Worm (Caenorhabditis elegans) whole organism, L1 larva: ENCODE data around the gene cutl-29.

Experiments
- C04F5.9 ChIP-seq: sonication (generic microtip); optimal IDR thresholded peaks from 2 replicates; lab custom pipeline; 2016; ENCODE audit warnings: missing genetic modification characterization, missing compliant biosample characterization
- C16A3.4 ChIP-seq: fragments of 150-350 bp; optimal IDR thresholded peaks from 2 replicates; lab custom pipeline; 2014; ENCODE audit warnings: missing biosample characterization, missing genetic modification characterization
- F16B12.6 ChIP-seq: fragments of 150-350 bp; optimal IDR thresholded peaks from 2 replicates; lab custom pipeline; 2014; ENCODE audit warnings: missing biosample characterization, missing genetic modification characterization
- aha-1 ChIP-seq: fragments of 150-350 bp; optimal IDR thresholded peaks from 2 replicates; lab custom pipeline; 2014; ENCODE audit warnings: missing biosample characterization, missing genetic modification characterization
- alr-1 ChIP-seq: fragments of 200-800 bp; sonication (Bioruptor generic); optimal IDR thresholded peaks from 2 replicates; lab custom pipeline; 2018; ENCODE audit warnings: borderline replicate concordance, mild to moderate bottlenecking, missing genetic modification characterization, missing compliant biosample characterization
- aly-2 ChIP-seq: fragments of 150-350 bp; optimal IDR thresholded peaks from 2 replicates; lab custom pipeline; 2014; ENCODE audit warnings: missing biosample characterization, missing genetic modification characterization
- ceh-8 ChIP-seq: fragments of 200-800 bp; sonication (Bioruptor generic); optimal IDR thresholded peaks from 2 replicates; lab custom pipeline; 2018; ENCODE audit warnings: mild to moderate bottlenecking, missing genetic modification characterization, moderate library complexity, missing compliant biosample characterization
- ceh-82 ChIP-seq, 3 experiments: fragments of 150-350 bp in 1 of 3; sonication (generic microtip) in 2 of 3; optimal IDR thresholded peaks; 2 replicates each; lab custom pipeline; 2014 to 2017; ENCODE audit warnings: missing biosample characterization in 3 of 3, missing genetic modification characterization in 3 of 3
- ceh-88 ChIP-seq: fragments of 200-800 bp; sonication (Bioruptor generic); IDR thresholded peaks from 2 replicates; pipeline ENCODE4 v1.3.6; 2022; ENCODE audit warnings: missing genetic modification characterization, missing compliant biosample characterization
- ceh-90 ChIP-seq: sonication (generic microtip); optimal IDR thresholded peaks from 2 replicates; lab custom pipeline; 2016; ENCODE audit warnings: missing genetic modification characterization, missing compliant biosample characterization
- dsc-1 ChIP-seq: sonication (generic microtip); optimal IDR thresholded peaks from 2 replicates; lab custom pipeline; 2016; ENCODE audit warnings: mild to moderate bottlenecking, missing genetic modification characterization, missing compliant biosample characterization
- efl-3 ChIP-seq: fragments of 200-800 bp; sonication (Bioruptor generic); optimal IDR thresholded peaks from 2 replicates; lab custom pipeline; 2018; ENCODE audit warnings: mild to moderate bottlenecking, missing genetic modification characterization, missing compliant biosample characterization
- egl-27 ChIP-seq, 2 experiments: fragments of 150-350 bp in 1 of 2; sonication (generic microtip); optimal IDR thresholded peaks; 3 replicates each; lab custom pipeline; 2017 to 2018; ENCODE audit warnings: missing biosample characterization in 2 of 2, missing genetic modification characterization in 2 of 2, missing genetic modification reagents in 2 of 2
- elt-2 ChIP-seq: sonication (generic microtip); optimal IDR thresholded peaks from 2 replicates; lab custom pipeline; 2016; ENCODE audit warnings: missing genetic modification characterization, mild to moderate bottlenecking, inconsistent platforms, missing compliant biosample characterization, missing genetic modification reagents
- elt-3 ChIP-seq, 6 experiments: fragments of 150-350 bp in 1 of 6; sonication (generic microtip); optimal IDR thresholded peaks; 2 replicates each; lab custom pipeline; 2017 to 2018; ENCODE audit warnings: missing biosample characterization in 6 of 6, missing genetic modification characterization in 6 of 6, inconsistent platforms in 1 of 6
- ets-5 ChIP-seq: fragments of 200-800 bp; sonication (Bioruptor generic); IDR thresholded peaks from 2 replicates; pipeline ENCODE4 v1.3.6; 2022; ENCODE audit warnings: missing genetic modification characterization, missing compliant biosample characterization
- fkh-10 ChIP-seq: sonication (generic microtip); optimal IDR thresholded peaks from 2 replicates; lab custom pipeline; 2017; ENCODE audit warnings: missing biosample characterization, missing genetic modification reagents, missing genetic modification characterization
- fkh-8 ChIP-seq: sonication (generic microtip); optimal IDR thresholded peaks from 2 replicates; lab custom pipeline; 2016; ENCODE audit warnings: mild to moderate bottlenecking, missing genetic modification characterization, missing compliant biosample characterization
- fos-1 ChIP-seq: fragments of 150-350 bp; optimal IDR thresholded peaks from 2 replicates; lab custom pipeline; 2014; ENCODE audit warnings: missing biosample characterization, missing genetic modification characterization
- grh-1 ChIP-seq: fragments of 200-800 bp; sonication (Bioruptor generic); IDR thresholded peaks from 2 replicates; pipeline ENCODE4 v1.3.6; 2022; ENCODE audit warnings: missing genetic modification reagents, missing genetic modification characterization, missing compliant biosample characterization
- hpl-2 ChIP-seq: fragments of 150-350 bp; optimal IDR thresholded peaks from 2 replicates; lab custom pipeline; 2014; ENCODE audit warnings: missing biosample characterization, missing genetic modification reagents, missing genetic modification characterization
- irx-1 ChIP-seq: sonication (generic microtip); optimal IDR thresholded peaks from 2 replicates; lab custom pipeline; 2016; ENCODE audit warnings: missing genetic modification characterization, missing compliant biosample characterization
- isw-1 ChIP-seq: fragments of 200-800 bp; sonication (Bioruptor generic); IDR thresholded peaks from 2 replicates; pipeline ENCODE4 v1.3.6; 2022; ENCODE audit warnings: missing genetic modification characterization, missing compliant biosample characterization
- jun-1 ChIP-seq: fragments of 150-350 bp; optimal IDR thresholded peaks from 2 replicates; lab custom pipeline; 2014; ENCODE audit warnings: missing biosample characterization, missing genetic modification reagents, missing genetic modification characterization
- lin-13 ChIP-seq: fragments of 150-350 bp; optimal IDR thresholded peaks from 2 replicates; lab custom pipeline; 2014; ENCODE audit warnings: missing biosample characterization, missing genetic modification reagents, missing genetic modification characterization
- lin-15B ChIP-seq: fragments of 150-350 bp; sonication (generic microtip); optimal IDR thresholded peaks from 3 replicates; lab custom pipeline; 2014; ENCODE audit warnings: missing biosample characterization, missing genetic modification characterization
- lin-39 ChIP-seq: fragments of 150-350 bp; optimal IDR thresholded peaks from 2 replicates; lab custom pipeline; 2014; ENCODE audit warnings: missing biosample characterization, missing genetic modification reagents, missing genetic modification characterization
- lsy-2 ChIP-seq, 2 experiments: fragments of 150-350 bp; optimal IDR thresholded peaks; 2 replicates each; lab custom pipeline; 2014; ENCODE audit warnings: missing biosample characterization in 2 of 2, missing genetic modification characterization in 2 of 2
- mdl-1 ChIP-seq, 2 experiments: fragments of 150-350 bp; optimal IDR thresholded peaks; 2 replicates each; lab custom pipeline; 2014 to 2017; ENCODE audit warnings: missing biosample characterization in 2 of 2, missing genetic modification characterization in 2 of 2, inconsistent platforms in 1 of 2
- mef-2 ChIP-seq: fragments of 150-350 bp; optimal IDR thresholded peaks from 2 replicates; lab custom pipeline; 2014; ENCODE audit warnings: missing biosample characterization, missing genetic modification characterization
- nhr-12 ChIP-seq: sonication (generic microtip); optimal IDR thresholded peaks from 2 replicates; lab custom pipeline; 2017; ENCODE audit warnings: missing biosample characterization, missing genetic modification characterization
- nhr-19 ChIP-seq: fragments of 200-800 bp; sonication (Bioruptor generic); conservative IDR thresholded peaks from 2 replicates; pipeline ENCODE4 v1.3.6; 2022; ENCODE audit warnings: missing genetic modification characterization, missing compliant biosample characterization
- nhr-20 ChIP-seq: sonication (generic microtip); optimal IDR thresholded peaks from 2 replicates; lab custom pipeline; 2016; ENCODE audit warnings: mild to moderate bottlenecking, missing genetic modification characterization, missing compliant biosample characterization
- nhr-237 ChIP-seq: fragments of 150-350 bp; optimal IDR thresholded peaks from 2 replicates; lab custom pipeline; 2014; ENCODE audit warnings: missing biosample characterization, missing genetic modification characterization
- nhr-47 ChIP-seq: sonication (generic microtip); optimal IDR thresholded peaks from 2 replicates; lab custom pipeline; 2016; ENCODE audit warnings: mild to moderate bottlenecking, missing genetic modification characterization, moderate library complexity, missing compliant biosample characterization
- nhr-71 ChIP-seq: sonication (generic microtip); optimal IDR thresholded peaks from 2 replicates; lab custom pipeline; 2016; ENCODE audit warnings: mild to moderate bottlenecking, missing genetic modification characterization, moderate library complexity, missing compliant biosample characterization
- nhr-77 ChIP-seq: fragments of 150-350 bp; optimal IDR thresholded peaks from 2 replicates; lab custom pipeline; 2014; ENCODE audit warnings: missing biosample characterization, missing genetic modification characterization
- nhr-84 ChIP-seq: sonication (generic microtip); optimal IDR thresholded peaks from 2 replicates; lab custom pipeline; 2017; ENCODE audit warnings: missing biosample characterization, missing genetic modification characterization
- nhr-90 ChIP-seq: sonication (generic microtip); optimal IDR thresholded peaks from 2 replicates; lab custom pipeline; 2016; ENCODE audit warnings: mild to moderate bottlenecking, missing genetic modification characterization, missing compliant biosample characterization; ENCODE audit not compliant: poor library complexity
- pqm-1 ChIP-seq: sonication (generic microtip); optimal IDR thresholded peaks from 3 replicates; lab custom pipeline; 2017; ENCODE audit warnings: missing biosample characterization, missing genetic modification characterization
- rnt-1 ChIP-seq: sonication (generic microtip); optimal IDR thresholded peaks from 2 replicates; lab custom pipeline; 2016; ENCODE audit warnings: mild to moderate bottlenecking, missing genetic modification characterization, moderate library complexity, missing compliant biosample characterization
- skn-1 ChIP-seq: fragments of 150-350 bp; optimal IDR thresholded peaks from 2 replicates; lab custom pipeline; 2014; ENCODE audit warnings: missing biosample characterization, missing genetic modification characterization
- snpc-4 ChIP-seq: fragments of 150-350 bp; optimal IDR thresholded peaks from 2 replicates; lab custom pipeline; 2014; ENCODE audit warnings: missing biosample characterization, missing genetic modification characterization
- snu-23 ChIP-seq: sonication (generic microtip); optimal IDR thresholded peaks from 2 replicates; lab custom pipeline; 2016; ENCODE audit warnings: missing genetic modification characterization, missing compliant biosample characterization
- sup-37 ChIP-seq: fragments of 200-800 bp; sonication (Bioruptor generic); optimal IDR thresholded peaks from 2 replicates; lab custom pipeline; 2018; ENCODE audit warnings: mild to moderate bottlenecking, missing genetic modification characterization, missing compliant biosample characterization
- tbx-2 ChIP-seq: sonication (generic microtip); optimal IDR thresholded peaks from 2 replicates; lab custom pipeline; 2016; ENCODE audit warnings: missing genetic modification characterization, missing compliant biosample characterization
- unc-130 ChIP-seq: fragments of 150-350 bp; optimal IDR thresholded peaks from 2 replicates; lab custom pipeline; 2017; ENCODE audit warnings: missing biosample characterization, missing genetic modification characterization, inconsistent platforms
- unc-30 ChIP-seq: sonication (generic microtip); optimal IDR thresholded peaks from 2 replicates; lab custom pipeline; 2017; ENCODE audit warnings: missing biosample characterization, missing genetic modification characterization
- unc-86 ChIP-seq: sonication (generic microtip); optimal IDR thresholded peaks from 2 replicates; lab custom pipeline; 2016; ENCODE audit warnings: missing genetic modification characterization, missing compliant biosample characterization
- vab-15 ChIP-seq: sonication (generic microtip); optimal IDR thresholded peaks from 2 replicates; lab custom pipeline; 2017; ENCODE audit warnings: missing genotype, mild to moderate bottlenecking, missing genetic modification characterization, missing compliant biosample characterization
- ztf-11 ChIP-seq, 2 experiments: sonication (generic microtip); optimal IDR thresholded peaks; 2 replicates each; lab custom pipeline; 2016 to 2017; ENCODE audit warnings: missing genetic modification characterization in 2 of 2, missing biosample characterization in 1 of 2, missing compliant biosample characterization in 1 of 2
- ztf-4 ChIP-seq: fragments of 150-350 bp; optimal IDR thresholded peaks from 2 replicates; lab custom pipeline; 2014; ENCODE audit warnings: missing biosample characterization, missing genetic modification characterization

cutl-29 gene

ce11 chrX:8252293-8252692, 18.5 kb downstream of the cutl-29 start, which contains the start of gene M60.6 (continued):
- TF ChIP-seq ztf-11 (tag; optimal IDR thresholded peaks at IDR 0.05; lab: Kevin White, UChicago) (no peak), ets-5 (no peak), unc-130 (tag; lab: Kevin White, UChicago) (no peak), nhr-237 (tag; lab: Kevin White, UChicago) (no peak), unc-86 (tag; lab: Kevin White, UChicago) (no peak), lin-39 (tag; lab: Kevin White, UChicago) (no peak), ceh-8 (GFP tag; lab: Kevin White, UChicago) (no peak), mdl-1 (tag; optimal IDR thresholded peaks at IDR 0.05; lab: Kevin White, UChicago) (peak in 1 of 2 experiments; percentile 30), nhr-20 (peak; percentile 48), sup-37 (GFP tag; lab: Kevin White, UChicago) (no peak), lsy-2 (tag; optimal IDR thresholded peaks at IDR 0.05; lab: Kevin White, UChicago) (peak in 1 of 2 experiments; percentile 42), fos-1 (tag; lab: Kevin White, UChicago) (peak; percentile 16), mef-2 (tag; lab: Kevin White, UChicago) (no peak), grh-1 (0 out of 2 replicates have a peak, but pooled peaks have one; percentile 22), alr-1 (no peak), skn-1 (tag; lab: Kevin White, UChicago) (peak; percentile 7), snu-23 (peak; percentile 61), ceh-82 (tag; optimal IDR thresholded peaks at IDR 0.05; lab: Kevin White, UChicago) (peak in 1 of 3 experiments; percentile 73), aha-1 (tag; lab: Kevin White, UChicago) (no peak), ceh-88 (GFP tag; lab: Robert Waterston, UW) (no peak), nhr-47 (tag; lab: Kevin White, UChicago) (peak; percentile 60), efl-3 (no peak), fkh-10 (GFP tag; lab: Kevin White, UChicago) (peak; percentile 33), lin-15B (tag; lab: Kevin White, UChicago) (no peak), rnt-1 (tag; lab: Kevin White, UChicago) (peak; percentile 7), F16B12.6 (tag; lab: Kevin White, UChicago) (no peak), nhr-90 (tag; lab: Kevin White, UChicago) (peak; percentile 27), unc-30 (tag; lab: Kevin White, UChicago) (no peak), isw-1 (peak; percentile 21; the same call in 1 of the 2 replicates), nhr-19 (GFP tag; lab: Robert Waterston, UW) (0 out of 2 replicates have a peak, but pooled peaks have one; percentile 18), C04F5.9 (tag; lab: Kevin White, UChicago) (no peak), hpl-2 (GFP tag; lab: Kevin White, UChicago) (no peak), nhr-84 (tag; lab: Kevin White, UChicago) (no peak), nhr-12 (tag; lab: Kevin White, UChicago) (no peak), dsc-1 (tag; lab: Kevin White, UChicago) (no peak), vab-15 (tag; lab: Kevin White, UChicago) (no peak), lin-13 (GFP tag; lab: Kevin White, UChicago) (no peak), ztf-4 (no peak), elt-2 (tag; lab: Kevin White, UChicago) (no peak), egl-27 (tag; optimal IDR thresholded peaks at IDR 0.05; lab: Kevin White, UChicago) (no peak), C16A3.4 (tag; lab: Kevin White, UChicago) (no peak), aly-2 (tag; lab: Kevin White, UChicago) (no peak), jun-1 (tag; lab: Kevin White, UChicago) (no peak), tbx-2 (tag; lab: Kevin White, UChicago) (peak; percentile 15), irx-1 (tag; lab: Kevin White, UChicago) (no peak), fkh-8 (tag; lab: Kevin White, UChicago) (peak; percentile 33), pqm-1 (no peak), nhr-71 (tag; lab: Kevin White, UChicago) (peak; percentile 52), elt-3 (tag; optimal IDR thresholded peaks at IDR 0.05; lab: Kevin White, UChicago) (no peak), ceh-90 (no peak), snpc-4 (no peak), nhr-77 (tag; lab: Kevin White, UChicago) (no peak)
